Fruit fly (Drosophila melanogaster): ENCODE measurements around the gene MCTS1.

Gene MCTS1

DNA sequence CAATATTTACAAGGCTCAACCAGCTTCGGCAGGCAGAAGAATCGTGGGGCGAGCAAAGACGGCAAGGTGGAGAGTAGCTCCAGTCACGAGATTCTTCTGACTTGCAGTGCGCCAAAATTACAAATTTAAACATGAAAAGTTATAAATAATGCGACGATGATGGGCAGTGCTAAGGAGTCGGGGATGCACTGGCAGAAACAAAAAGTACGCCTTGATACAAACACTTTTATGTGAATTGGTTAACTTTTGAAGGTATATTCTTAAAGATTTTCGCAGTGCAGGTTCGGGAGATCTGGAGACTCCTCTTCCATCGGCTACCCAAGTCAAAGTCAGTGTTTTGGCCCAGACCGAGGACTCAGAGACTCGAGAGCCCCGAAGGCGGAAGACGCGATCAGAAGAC lies 16.3 kb upstream of the MCTS1 start:
- TF ChIP-seq CG17801 (GFP tag; optimal IDR thresholded peaks at IDR 0.05; ENCODE audit: partially characterized antibody), result no peak

DNA sequence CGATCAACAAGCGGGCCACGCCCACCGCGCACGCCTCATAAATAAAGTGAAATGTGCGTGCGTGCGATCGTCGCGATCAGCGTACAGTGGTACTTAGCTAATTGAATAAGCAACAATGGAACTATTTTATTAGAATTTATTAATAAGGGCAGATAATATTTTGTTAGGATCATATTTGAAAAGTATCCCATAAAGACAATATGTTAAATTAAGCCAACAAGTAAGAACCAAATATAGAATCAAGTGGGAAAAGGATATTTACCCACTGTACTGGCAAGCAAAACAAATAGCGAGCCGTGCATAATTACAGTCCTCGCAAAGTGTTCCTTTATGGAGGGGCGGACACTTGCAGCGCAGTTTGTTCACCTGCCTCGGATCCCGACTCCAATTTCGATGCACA lies 15.6 kb upstream of the MCTS1 start:
- TF ChIP-seq CG17801 (GFP tag; optimal IDR thresholded peaks at IDR 0.05; ENCODE audit: partially characterized antibody), result no peak

DNA sequence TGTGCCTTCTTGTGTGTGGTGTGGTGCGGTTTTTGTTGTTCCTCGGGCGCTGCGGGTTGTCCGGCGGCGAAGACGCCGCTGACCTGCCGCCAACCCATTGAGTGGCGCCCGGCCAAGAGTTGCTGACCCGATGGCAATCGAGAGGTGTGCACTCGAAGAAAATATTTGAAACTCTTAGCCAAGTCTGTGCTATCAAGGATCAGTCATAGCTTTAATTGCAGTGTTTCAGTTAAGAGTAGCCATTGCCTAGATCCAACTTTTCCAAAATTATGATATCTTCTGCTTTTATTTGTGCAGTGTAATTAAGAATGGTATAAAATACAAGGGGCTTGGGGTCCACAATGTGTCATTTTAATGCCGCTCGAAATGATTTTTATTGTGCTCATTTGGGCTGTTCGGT lies 13.1 kb upstream of the MCTS1 start:
- no peak for TF ChIP-seq CG17801 (GFP tag; optimal IDR thresholded peaks at IDR 0.05; ENCODE audit: partially characterized antibody)

DNA sequence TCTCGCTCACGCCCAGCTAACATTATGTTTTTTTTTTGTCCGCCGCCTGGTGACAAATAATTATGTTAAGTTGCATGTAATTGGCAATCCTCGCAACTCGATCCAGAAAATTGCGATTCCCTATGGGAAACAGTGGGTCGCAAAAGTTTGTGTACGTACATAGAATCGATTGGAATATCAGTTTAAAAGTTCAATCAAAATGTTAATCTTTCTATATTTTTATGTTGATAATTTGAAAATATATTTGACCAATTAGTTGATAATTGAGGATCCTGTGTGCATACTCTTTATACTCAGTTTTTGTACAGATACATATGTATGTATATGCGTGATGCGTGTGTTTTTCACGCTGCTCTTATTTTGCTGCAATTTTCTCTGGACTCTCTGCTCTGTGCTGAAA lies 9.8 kb upstream of the MCTS1 start:
- TF ChIP-seq CG17801 (GFP tag; optimal IDR thresholded peaks at IDR 0.05; ENCODE audit: partially characterized antibody), result no peak

DNA sequence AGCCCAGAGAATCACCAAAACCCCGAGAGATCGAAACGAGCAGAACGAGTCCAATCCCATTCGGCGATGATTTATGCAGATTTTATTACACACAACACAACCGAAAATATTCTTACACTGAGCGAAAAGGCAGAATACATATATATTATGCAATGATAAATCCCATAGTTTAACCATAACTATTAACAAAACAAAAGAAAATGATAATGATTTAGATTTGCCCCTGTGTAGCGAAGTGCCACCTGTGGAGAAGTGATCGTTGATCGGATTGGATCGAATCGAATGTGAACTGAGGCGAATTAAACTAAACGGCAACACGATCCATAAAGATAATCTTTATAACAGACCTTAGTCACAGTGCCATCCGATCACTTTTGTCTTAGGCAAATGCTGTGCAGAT lies 8.7 kb upstream of the MCTS1 start:
- no peak for TF ChIP-seq CG17801 (GFP tag; optimal IDR thresholded peaks at IDR 0.05; ENCODE audit: partially characterized antibody)

DNA sequence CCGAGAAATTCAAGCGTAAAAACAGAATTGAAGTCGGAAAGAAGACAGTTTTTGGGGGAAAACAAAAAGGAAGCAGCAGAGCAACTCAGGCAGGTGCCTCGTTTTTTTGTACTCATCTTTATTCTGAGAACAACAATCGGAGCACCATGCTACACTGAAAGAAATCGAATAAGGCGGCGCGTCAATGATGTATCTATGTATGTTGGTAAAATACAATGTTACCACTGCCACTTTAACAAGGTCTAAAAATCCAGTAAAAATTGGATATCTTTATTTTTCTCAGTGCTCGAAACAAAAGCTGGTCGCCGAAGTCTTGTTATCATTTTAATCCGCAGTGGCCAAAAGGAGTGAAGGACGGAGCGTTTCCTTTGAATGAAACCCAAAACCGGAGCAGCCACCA lies 7.7 kb upstream of the MCTS1 start:
- no peak for TF ChIP-seq CG17801 (GFP tag; optimal IDR thresholded peaks at IDR 0.05; ENCODE audit: partially characterized antibody)

DNA sequence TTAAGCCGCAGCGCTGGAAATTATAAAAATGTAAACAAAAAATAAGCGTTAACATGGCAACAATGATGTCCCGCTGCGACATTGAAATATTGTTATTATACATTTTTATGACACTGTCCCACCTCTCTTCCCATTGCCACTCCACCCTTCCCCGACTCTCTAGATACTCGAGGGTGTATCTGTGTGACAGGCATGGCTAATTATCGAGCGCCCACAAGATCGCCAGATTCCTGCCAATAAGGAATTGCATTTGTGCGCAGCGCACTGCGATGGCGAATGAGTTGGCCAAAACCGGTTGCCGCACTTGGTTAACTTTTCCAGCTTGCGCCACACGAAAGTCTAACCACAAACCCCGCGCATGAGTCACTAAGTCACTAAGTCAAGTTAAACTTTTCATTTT lies 7.1 kb upstream of the MCTS1 start:
- TF ChIP-seq CG17801 (GFP tag; optimal IDR thresholded peaks at IDR 0.05; ENCODE audit: partially characterized antibody), result no peak

DNA sequence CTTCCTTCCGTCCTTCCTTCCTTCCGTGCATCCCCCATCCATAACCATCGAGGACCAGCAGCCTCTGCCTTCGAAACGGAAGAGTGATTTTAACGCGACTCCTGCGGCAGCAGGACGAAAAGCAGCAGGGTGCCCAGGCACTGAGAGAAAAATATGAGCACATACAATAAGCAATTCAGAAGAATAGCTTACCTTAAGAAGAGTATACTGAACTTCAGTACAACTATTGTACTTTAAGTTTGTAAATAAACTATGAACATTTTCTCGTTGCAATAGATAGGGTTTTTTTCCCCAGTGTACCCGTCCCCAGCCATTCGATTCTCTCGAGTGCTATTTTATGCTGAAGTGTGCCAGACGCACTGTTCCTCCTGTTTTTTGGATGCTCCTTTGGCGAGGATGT lies 6.0 kb upstream of the MCTS1 start:
- no peak for TF ChIP-seq CG17801 (GFP tag; optimal IDR thresholded peaks at IDR 0.05; ENCODE audit: partially characterized antibody)

DNA sequence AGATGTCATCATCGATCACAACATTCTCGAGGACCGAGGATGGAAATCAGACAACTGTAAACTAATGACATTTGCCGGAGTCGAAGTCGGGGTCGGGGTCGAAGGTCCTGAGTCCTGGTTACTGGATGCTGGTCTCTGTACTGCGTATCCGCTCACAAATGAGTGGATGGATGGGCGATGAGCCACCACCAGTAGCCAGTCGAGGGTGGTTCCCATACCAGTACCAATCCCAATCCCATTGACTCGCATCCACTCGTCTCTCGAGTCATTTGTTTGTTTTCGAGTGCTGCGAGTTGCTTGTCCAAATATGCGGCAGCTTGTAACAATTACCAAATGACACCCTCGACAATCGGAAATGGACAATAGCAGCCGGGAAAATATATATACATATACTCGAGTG lies 4.9 kb upstream of the MCTS1 start:
- TF ChIP-seq CG17801 (GFP tag; optimal IDR thresholded peaks at IDR 0.05; ENCODE audit: partially characterized antibody), result no peak

DNA sequence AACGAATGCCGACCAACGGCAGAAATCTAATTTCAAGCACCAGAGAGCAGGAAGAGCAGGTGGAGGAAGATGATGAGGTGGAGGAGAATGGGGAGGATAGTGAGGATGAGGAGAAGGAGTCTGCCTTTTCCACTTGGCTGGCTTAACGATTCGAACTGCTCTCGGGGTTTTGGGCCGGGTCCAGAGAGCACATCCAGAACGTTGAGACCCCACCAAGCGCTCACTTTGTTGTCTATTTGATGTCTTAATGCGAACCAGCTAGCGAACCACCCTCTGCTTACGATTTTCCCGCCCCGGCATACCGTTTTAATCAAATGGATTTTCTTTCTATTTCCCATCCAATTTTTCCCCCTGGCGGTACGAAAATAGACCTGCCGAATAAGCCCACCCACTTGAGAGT lies 3.0 kb upstream of the MCTS1 start:
- TF ChIP-seq CG17801 (GFP tag; optimal IDR thresholded peaks at IDR 0.05; ENCODE audit: partially characterized antibody), result no peak

DNA sequence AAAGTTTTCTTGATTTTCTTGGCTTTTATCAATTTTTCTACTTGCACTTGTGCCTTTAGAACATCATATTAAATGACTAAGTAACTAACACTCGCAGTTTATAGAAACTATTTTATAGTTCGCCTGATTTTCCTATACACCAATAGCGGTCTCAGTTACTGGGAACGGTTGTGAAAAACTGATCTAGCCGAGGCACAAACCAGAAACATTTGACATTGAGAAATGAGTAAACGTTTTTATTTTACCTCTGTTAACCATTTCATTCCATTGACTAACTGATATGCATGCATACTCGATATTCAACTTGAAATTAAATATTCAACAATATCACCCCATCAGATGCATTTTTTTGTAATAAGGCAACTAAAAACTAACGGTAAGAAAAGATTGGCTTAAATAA lies 2.3 kb upstream of the MCTS1 start:
- no peak for TF ChIP-seq CG17801 (GFP tag; optimal IDR thresholded peaks at IDR 0.05; ENCODE audit: partially characterized antibody)

DNA sequence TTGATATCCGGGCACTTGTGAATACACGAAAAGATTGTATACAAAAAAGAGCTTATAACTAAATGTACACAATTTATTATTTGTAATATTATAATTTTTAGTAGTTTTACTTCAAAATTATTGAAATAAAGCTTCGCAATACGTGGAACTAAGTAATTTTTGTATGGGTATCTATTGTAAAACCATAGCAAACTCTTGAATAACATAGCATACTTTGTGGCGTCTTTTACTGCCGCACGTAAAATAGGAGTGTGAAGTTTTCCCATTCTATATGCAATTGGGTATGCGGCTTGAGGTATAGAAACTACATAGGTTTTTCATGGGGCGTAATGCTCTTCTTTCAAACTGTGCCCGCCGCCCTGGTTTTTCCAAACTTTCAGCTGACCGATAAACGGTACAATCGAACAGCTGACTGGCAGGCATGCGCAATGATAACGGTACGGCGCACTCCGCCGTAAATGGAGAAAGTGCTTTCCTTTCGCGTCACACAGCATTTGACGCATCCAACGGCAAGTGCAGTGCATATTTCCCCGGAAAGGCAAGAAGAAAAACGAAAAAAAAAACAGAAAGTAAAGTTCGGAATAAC lies 1.8 kb downstream of the MCTS1 start, which contains the start of gene CG5937:
TSS of gene CG5937 (plus strand) at position 575 of the 586 bp plus-strand sequence.
- TF ChIP-seq CG17801 (GFP tag; optimal IDR thresholded peaks at IDR 0.05; ENCODE audit: partially characterized antibody), result no peak

DNA sequence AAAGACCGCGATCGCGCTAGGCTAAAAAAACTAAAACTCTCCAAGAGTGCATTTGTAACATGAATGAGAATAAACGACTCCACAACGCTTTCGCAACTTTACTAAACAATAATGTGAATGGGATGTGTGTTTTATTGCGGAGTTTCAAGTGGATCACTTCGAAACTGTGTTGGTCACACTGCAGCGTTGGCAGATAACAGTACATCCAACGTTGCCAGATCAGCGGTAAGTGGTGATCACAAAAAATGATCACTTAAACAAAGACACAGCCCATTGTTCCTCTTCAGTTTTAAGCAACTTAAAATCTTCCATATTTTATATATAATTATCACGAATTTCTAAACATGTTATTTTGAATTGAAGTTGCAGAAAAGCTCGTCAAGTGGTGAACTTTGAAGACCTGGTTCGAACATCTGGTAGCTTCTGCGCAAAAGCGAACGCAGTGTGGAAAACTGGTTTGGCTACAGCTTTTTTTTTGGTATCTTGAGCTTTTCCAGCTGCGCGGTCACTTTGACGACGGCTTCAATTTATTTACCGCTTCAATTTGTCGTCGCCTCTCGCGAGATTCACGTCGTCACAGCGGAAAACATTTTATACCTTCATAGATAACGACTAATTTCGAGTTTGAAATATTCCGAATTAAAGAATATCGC lies 12.7 kb downstream of the MCTS1 start, which contains the start of gene CG5921:
TSS of gene CG5921 (plus strand) at position 547 of the 653 bp plus-strand sequence.
- no peak for TF ChIP-seq CG17801 (GFP tag; optimal IDR thresholded peaks at IDR 0.05; ENCODE audit: partially characterized antibody)

DNA sequence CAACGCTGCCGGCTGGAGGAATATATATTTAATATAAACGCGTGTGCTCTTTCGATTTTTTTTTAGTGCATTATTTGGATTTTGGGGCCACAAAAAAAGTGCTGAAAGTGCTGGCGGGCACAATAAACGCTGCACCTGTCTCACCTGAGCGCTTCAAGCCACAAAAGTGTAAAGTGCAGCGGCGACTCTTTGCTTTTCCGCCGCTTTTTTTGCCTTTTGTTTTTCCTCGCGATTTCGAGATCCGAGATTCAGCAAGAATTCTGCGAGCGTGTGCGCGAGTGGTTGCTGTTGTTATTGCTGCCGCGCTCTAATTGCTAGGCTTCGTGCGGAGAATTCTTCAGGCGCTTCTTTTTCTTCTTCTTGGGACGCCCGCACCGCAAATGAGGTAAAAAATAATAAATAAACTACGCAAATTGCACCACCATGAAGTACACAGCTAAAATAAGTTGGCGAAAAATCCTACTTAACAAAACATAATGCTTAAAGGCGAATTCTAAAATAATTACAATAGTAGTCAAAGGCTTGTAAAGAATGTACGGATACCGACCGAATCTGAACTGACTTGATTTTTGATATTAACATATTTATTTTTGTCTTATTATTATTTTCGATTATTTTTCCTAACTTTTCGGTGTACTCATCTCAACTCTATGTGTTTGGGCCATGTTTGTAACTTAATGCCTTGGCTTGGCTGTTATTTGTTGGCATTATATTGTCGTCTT lies 13.4 kb downstream of the MCTS1 start:
- TF ChIP-seq CG17801 (GFP tag; optimal IDR thresholded peaks at IDR 0.05; ENCODE audit: partially characterized antibody), result peak; percentile 35

DNA sequence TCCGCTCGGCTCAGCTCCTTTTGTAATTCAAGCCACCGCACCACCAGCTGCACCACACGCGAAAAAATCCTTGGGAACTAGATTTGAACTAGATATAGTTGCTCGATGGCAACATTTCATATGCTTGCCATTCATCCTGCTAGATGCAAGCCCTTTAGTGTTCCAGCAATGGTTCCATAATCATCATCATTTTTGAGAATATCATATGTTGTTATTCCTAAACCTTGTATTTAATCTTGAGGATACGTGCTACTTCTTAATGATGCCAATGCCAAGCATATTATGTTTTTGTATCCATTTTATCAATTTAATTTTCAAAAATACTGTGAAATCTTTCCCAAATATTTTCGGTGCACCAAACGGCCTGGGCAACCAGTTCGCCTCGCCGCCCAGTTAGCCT lies 15.2 kb downstream of the MCTS1 start:
- TF ChIP-seq CG17801 (GFP tag; optimal IDR thresholded peaks at IDR 0.05; ENCODE audit: partially characterized antibody), result no peak

DNA sequence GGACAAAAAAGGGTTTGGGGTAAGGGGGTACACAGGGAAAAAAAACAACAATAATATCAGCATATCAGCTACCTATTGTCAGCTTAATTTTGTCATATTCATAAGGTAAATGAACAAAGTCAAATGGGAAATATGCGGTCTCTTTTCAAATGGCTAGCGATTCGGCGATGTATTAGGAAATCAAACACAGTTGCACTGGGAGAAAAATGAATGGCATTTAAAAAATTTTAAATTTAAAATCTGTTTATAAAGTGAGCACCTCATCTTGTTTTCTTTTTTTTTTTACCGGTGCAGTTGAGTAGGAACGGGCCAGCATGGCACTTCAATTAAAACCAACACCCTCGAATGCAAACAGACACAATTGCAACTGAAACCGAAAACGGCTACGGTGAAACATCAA lies 16.3 kb downstream of the MCTS1 start:
- no peak for TF ChIP-seq CG17801 (GFP tag; optimal IDR thresholded peaks at IDR 0.05; ENCODE audit: partially characterized antibody)
